Fruit fly (Drosophila melanogaster) whole organism, embryonic: ENCODE results near the gene CG12640.
A peak's percentile ranks its signal among the peaks of the same experiment; 100 is the strongest.

Experiments used
- Abd-B ChIP-seq: fragments of 200-800 bp; sonication (Bioruptor generic); optimal IDR thresholded peaks from 2 replicates; lab custom pipeline; 2018; ENCODE audit warnings: missing biosample characterization, mild to moderate bottlenecking, missing genetic modification characterization, moderate library complexity
- Antp ChIP-seq: fragments of 200-800 bp; sonication (Bioruptor generic); optimal IDR thresholded peaks from 3 replicates; lab custom pipeline; 2016; ENCODE audit warnings: missing biosample characterization, missing genetic modification characterization
- Atf6 ChIP-seq: fragments of 200-800 bp; sonication (Bioruptor generic); IDR thresholded peaks from 2 replicates; pipeline ENCODE4 v1.3.6; 2022; ENCODE audit warnings: missing biosample characterization, missing genetic modification characterization
- Bteb2 ChIP-seq: fragments of 200-800 bp; sonication (Bioruptor generic); optimal IDR thresholded peaks from 2 replicates; lab custom pipeline; 2016; ENCODE audit warnings: missing biosample characterization, missing genetic modification characterization
- CG10959 ChIP-seq: fragments of 200-800 bp; sonication (Bioruptor generic); IDR thresholded peaks from 2 replicates; pipeline ENCODE4 v1.3.6; 2022; ENCODE audit warnings: missing biosample characterization, missing genetic modification characterization
- CG11504 ChIP-seq: fragments of 200-800 bp; sonication (Bioruptor generic); optimal IDR thresholded peaks from 3 replicates; lab custom pipeline; 2019; ENCODE audit warnings: missing biosample characterization, mild to moderate bottlenecking, missing genetic modification characterization, moderate library complexity
- CG12299 ChIP-seq: fragments of 200-800 bp; sonication (Bioruptor generic); optimal IDR thresholded peaks from 2 replicates; lab custom pipeline; 2018; ENCODE audit warnings: missing biosample characterization, mild to moderate bottlenecking, missing genetic modification characterization
- CG1603 ChIP-seq: fragments of 200-800 bp; sonication (Bioruptor generic); optimal IDR thresholded peaks from 2 replicates; lab custom pipeline; 2019; ENCODE audit warnings: missing biosample characterization, mild to moderate bottlenecking, missing genetic modification characterization, moderate library complexity
- CG17359 ChIP-seq: fragments of 200-800 bp; sonication (Bioruptor generic); optimal IDR thresholded peaks from 3 replicates; lab custom pipeline; 2018; ENCODE audit warnings: missing biosample characterization, mild to moderate bottlenecking, missing genetic modification characterization, moderate library complexity
- CG17568 ChIP-seq: fragments of 200-800 bp; sonication (Bioruptor generic); optimal IDR thresholded peaks from 2 replicates; lab custom pipeline; 2018; ENCODE audit warnings: missing biosample characterization, mild to moderate bottlenecking, missing genetic modification characterization, moderate library complexity
- CG2116 ChIP-seq: fragments of 200-800 bp; sonication (Bioruptor generic); optimal IDR thresholded peaks from 3 replicates; lab custom pipeline; 2018; ENCODE audit warnings: missing biosample characterization, mild to moderate bottlenecking, missing genetic modification characterization
- CG42726 ChIP-seq: fragments of 200-800 bp; sonication (Bioruptor generic); IDR thresholded peaks from 2 replicates; pipeline ENCODE4 v1.3.6; 2022; ENCODE audit warnings: missing biosample characterization, missing genetic modification characterization; ENCODE audit not compliant: partially characterized antibody
- CG6654 ChIP-seq: fragments of 200-800 bp; sonication (Bioruptor generic); optimal IDR thresholded peaks from 2 replicates; lab custom pipeline; 2017; ENCODE audit warnings: missing biosample characterization, mild to moderate bottlenecking, missing genetic modification characterization
- CG6689 ChIP-seq: fragments of 200-800 bp; sonication (Bioruptor generic); IDR thresholded peaks from 2 replicates; pipeline ENCODE4 v1.3.6; 2022; ENCODE audit warnings: missing biosample characterization, missing genetic modification characterization
- CG6765 ChIP-seq: fragments of 200-800 bp; sonication (Bioruptor generic); optimal IDR thresholded peaks from 3 replicates; lab custom pipeline; 2017; ENCODE audit warnings: missing biosample characterization, mild to moderate bottlenecking, missing genetic modification characterization
- CG7786 ChIP-seq: fragments of 200-800 bp; sonication (Bioruptor generic); optimal IDR thresholded peaks from 2 replicates; lab custom pipeline; 2016; ENCODE audit warnings: missing biosample characterization, missing genetic modification characterization
- CG8765 ChIP-seq: fragments of 200-800 bp; sonication (Bioruptor generic); IDR thresholded peaks from 2 replicates; pipeline ENCODE4 v1.3.6; 2022; ENCODE audit warnings: missing biosample characterization, missing genetic modification characterization
- Dp ChIP-seq: fragments of 200-800 bp; sonication (Bioruptor generic); optimal IDR thresholded peaks from 2 replicates; lab custom pipeline; 2018; ENCODE audit warnings: missing biosample characterization, mild to moderate bottlenecking, missing genetic modification characterization, moderate library complexity
- Drgx ChIP-seq: fragments of 200-800 bp; sonication (Bioruptor generic); IDR thresholded peaks from 2 replicates; pipeline ENCODE4 v1.3.6; 2022; ENCODE audit warnings: missing biosample characterization, missing genetic modification characterization
- E2f2 ChIP-seq: fragments of 200-800 bp; sonication (Bioruptor generic); IDR thresholded peaks from 2 replicates; pipeline ENCODE4 v1.3.6; 2022; ENCODE audit warnings: missing biosample characterization, missing genetic modification characterization
- HLH3B ChIP-seq: fragments of 200-800 bp; sonication (Bioruptor generic); IDR thresholded peaks from 2 replicates; pipeline ENCODE4 v1.3.6; 2022; ENCODE audit warnings: missing biosample characterization, missing genetic modification characterization
- HLH4C ChIP-seq: fragments of 200-800 bp; sonication (Bioruptor generic); IDR thresholded peaks from 3 replicates; pipeline ENCODE4 v1.3.6; 2022; ENCODE audit warnings: missing biosample characterization, missing genetic modification characterization; ENCODE audit not compliant: partially characterized antibody
- Hr51 ChIP-seq, 2 experiments: fragments of 200-800 bp; sonication (Bioruptor generic); optimal IDR thresholded peaks; 2 replicates in 1 of 2; 3 replicates in 1 of 2; lab custom pipeline; 2016 to 2018; ENCODE audit warnings: missing biosample characterization in 2 of 2, missing genetic modification characterization in 2 of 2, mild to moderate bottlenecking in 1 of 2, moderate library complexity in 1 of 2
- Jarid2 ChIP-seq: fragments of 200-800 bp; sonication (Bioruptor generic); optimal IDR thresholded peaks from 3 replicates; lab custom pipeline; 2017; ENCODE audit warnings: mild to moderate bottlenecking, missing biosample characterization, missing genetic modification reagents, missing genetic modification characterization
- Med ChIP-seq: fragments of 200-800 bp; sonication (Bioruptor generic); peaks from one replicate; lab custom pipeline; 2016; ENCODE audit warnings: missing biosample characterization, missing genetic modification characterization, mild to moderate bottlenecking, inconsistent platforms, moderate library complexity
- Myb ChIP-seq: fragments of 200-800 bp; sonication (Bioruptor generic); optimal IDR thresholded peaks from 2 replicates; lab custom pipeline; 2016; ENCODE audit warnings: missing biosample characterization, missing genetic modification characterization
- PHDP ChIP-seq: fragments of 200-800 bp; sonication (Bioruptor generic); optimal IDR thresholded peaks from 3 replicates; lab custom pipeline; 2018; ENCODE audit warnings: missing biosample characterization, mild to moderate bottlenecking, missing genetic modification characterization, moderate library complexity
- Rfx ChIP-seq: fragments of 200-800 bp; sonication (Bioruptor generic); IDR thresholded peaks from 2 replicates; pipeline ENCODE4 v1.3.6; 2022; ENCODE audit warnings: missing biosample characterization, missing genetic modification characterization
- Sry-β ChIP-seq: fragments of 200-800 bp; sonication (Bioruptor generic); optimal IDR thresholded peaks from 2 replicates; lab custom pipeline; 2018; ENCODE audit warnings: missing biosample characterization, mild to moderate bottlenecking, missing genetic modification characterization, moderate library complexity
- Xbp1 ChIP-seq: fragments of 200-800 bp; sonication (Bioruptor generic); optimal IDR thresholded peaks from 3 replicates; lab custom pipeline; 2016; ENCODE audit warnings: missing biosample characterization, mild to moderate bottlenecking, missing genetic modification characterization
- YL-1 ChIP-seq: fragments of 200-800 bp; sonication (Bioruptor generic); optimal IDR thresholded peaks from 3 replicates; lab custom pipeline; 2017; ENCODE audit warnings: missing biosample characterization, mild to moderate bottlenecking, missing genetic modification characterization
- al ChIP-seq: fragments of 200-800 bp; sonication (Bioruptor generic); IDR thresholded peaks from 2 replicates; pipeline ENCODE4 v1.3.6; 2022; ENCODE audit warnings: missing biosample characterization, missing genetic modification characterization
- az2 ChIP-seq: fragments of 200-800 bp; sonication (Bioruptor generic); optimal IDR thresholded peaks from 3 replicates; lab custom pipeline; 2016; ENCODE audit warnings: missing biosample characterization, missing genetic modification characterization
- btn ChIP-seq: fragments of 200-800 bp; sonication (Bioruptor generic); optimal IDR thresholded peaks from 2 replicates; lab custom pipeline; 2016; ENCODE audit warnings: missing biosample characterization, missing genetic modification characterization
- cas ChIP-seq: fragments of 200-800 bp; sonication (Bioruptor generic); IDR thresholded peaks from 2 replicates; pipeline ENCODE4 v1.3.6; 2022; ENCODE audit warnings: missing biosample characterization, missing genetic modification characterization
- crc ChIP-seq: fragments of 200-800 bp; sonication (Bioruptor generic); optimal IDR thresholded peaks from 2 replicates; lab custom pipeline; 2016; ENCODE audit warnings: missing biosample characterization, missing genetic modification characterization
- dpn ChIP-seq, 2 experiments: fragments of 200-800 bp; sonication (Bioruptor generic); optimal IDR thresholded peaks; 3 replicates each; lab custom pipeline; 2016; ENCODE audit warnings: missing biosample characterization in 2 of 2, missing genetic modification characterization in 2 of 2
- esg ChIP-seq: fragments of 200-800 bp; sonication (Bioruptor generic); conservative IDR thresholded peaks from 2 replicates; pipeline ENCODE4 v1.3.6; 2022; ENCODE audit warnings: missing biosample characterization, missing genetic modification characterization
- grn ChIP-seq: fragments of 200-800 bp; sonication (Bioruptor generic); optimal IDR thresholded peaks from 3 replicates; lab custom pipeline; 2017; ENCODE audit warnings: missing biosample characterization, missing genetic modification characterization
- hb ChIP-seq: fragments of 200-800 bp; sonication (Bioruptor generic); IDR thresholded peaks from 3 replicates; pipeline ENCODE4 v1.3.6; 2022; ENCODE audit warnings: missing biosample characterization, missing genetic modification characterization; ENCODE audit not compliant: partially characterized antibody
- her ChIP-seq: fragments of 200-800 bp; sonication (Bioruptor generic); optimal IDR thresholded peaks from 2 replicates; lab custom pipeline; 2016; ENCODE audit warnings: missing biosample characterization, missing genetic modification characterization
- mld ChIP-seq: fragments of 200-800 bp; sonication (Bioruptor generic); IDR thresholded peaks from 3 replicates; pipeline ENCODE4 v1.3.6; 2022; ENCODE audit warnings: missing biosample characterization, missing genetic modification characterization; ENCODE audit not compliant: partially characterized antibody
- org-1 ChIP-seq: fragments of 200-800 bp; sonication (Bioruptor generic); optimal IDR thresholded peaks from 2 replicates; lab custom pipeline; 2017; ENCODE audit warnings: missing biosample characterization, missing genetic modification characterization
- pfk ChIP-seq: fragments of 200-800 bp; sonication (Bioruptor generic); optimal IDR thresholded peaks from 2 replicates; lab custom pipeline; 2018; ENCODE audit warnings: missing biosample characterization, mild to moderate bottlenecking, missing genetic modification characterization, moderate library complexity
- sd ChIP-seq: fragments of 200-800 bp; sonication (Bioruptor generic); optimal IDR thresholded peaks from 3 replicates; lab custom pipeline; 2018; ENCODE audit warnings: missing biosample characterization, mild to moderate bottlenecking, missing genetic modification characterization, moderate library complexity
- sens ChIP-seq: fragments of 200-800 bp; sonication (Bioruptor generic); peaks from one replicate; lab custom pipeline; 2016; ENCODE audit warnings: missing biosample characterization, missing genetic modification characterization
- stc ChIP-seq: fragments of 200-800 bp; sonication (Bioruptor generic); IDR thresholded peaks from 2 replicates; pipeline ENCODE4 v1.3.6; 2022; ENCODE audit warnings: missing biosample characterization, missing genetic modification characterization
- tap ChIP-seq: fragments of 200-800 bp; optimal IDR thresholded peaks from 3 replicates; lab custom pipeline; 2019; ENCODE audit warnings: missing biosample characterization, mild to moderate bottlenecking, missing genetic modification characterization, moderate library complexity
- unc-4 ChIP-seq: fragments of 200-800 bp; sonication (Bioruptor generic); IDR thresholded peaks from 2 replicates; pipeline ENCODE4 v1.3.6; 2022; ENCODE audit warnings: missing biosample characterization, missing genetic modification characterization; ENCODE audit not compliant: partially characterized antibody
- vnd ChIP-seq: fragments of 200-800 bp; sonication (Bioruptor generic); IDR thresholded peaks from 3 replicates; pipeline ENCODE4 v1.3.6; 2022; ENCODE audit warnings: missing biosample characterization, missing genetic modification characterization; ENCODE audit not compliant: partially characterized antibody
- vvl ChIP-seq: fragments of 200-800 bp; sonication (Bioruptor generic); IDR thresholded peaks from 2 replicates; pipeline ENCODE4 v1.3.6; 2022; ENCODE audit warnings: missing biosample characterization, missing genetic modification characterization

Gene CG12640

dm6 chrX:10385757-10386156, 46.9 kb downstream of the CG12640 start, which contains the start of the genes Psf3 and flw:
TSS of gene Psf3 (minus strand) at chrX:10385861.
TSS of gene flw (plus strand) at chrX:10385960.
- TF ChIP-seq Antp, result peak; percentile 4
- no peak for TF ChIP-seq HLH3B (GFP tag; lab: Robert Waterston, UW)
- no peak for TF ChIP-seq PHDP (tag; lab: Kevin White, UChicago)
- no peak for TF ChIP-seq Drgx (GFP tag; lab: Robert Waterston, UW)
- no peak for TF ChIP-seq Sry-β (GFP tag; lab: Kevin White, UChicago)
- no peak for TF ChIP-seq crc
- peak; percentile 49; the same call in 1 of the 3 replicates for TF ChIP-seq vnd
- peak; percentile 27; the same call in 1 of the 3 replicates for TF ChIP-seq mld (GFP tag; lab: Robert Waterston, UW)
- peak; percentile 19 for TF ChIP-seq CG17359 (tag; lab: Kevin White, UChicago)
- peak; percentile 55 for TF ChIP-seq E2f2
- no peak for TF ChIP-seq Bteb2 (GFP tag; lab: Kevin White, UChicago)
- TF ChIP-seq Xbp1 (GFP tag; lab: Kevin White, UChicago), result peak; percentile 22
- TF ChIP-seq az2 (GFP tag; lab: Kevin White, UChicago), result no peak
- TF ChIP-seq pfk (GFP tag; lab: Kevin White, UChicago), result peak; percentile 15
- TF ChIP-seq Hr51 (GFP tag; optimal IDR thresholded peaks at IDR 0.05; lab: Kevin White, UChicago), result peak in 1 of 2 experiments; percentile 3
- TF ChIP-seq CG42726 (GFP tag; lab: Robert Waterston, UW), result peak; percentile 61
- peak; percentile 20 to 37 for TF ChIP-seq dpn (GFP tag; optimal IDR thresholded peaks at IDR 0.05; lab: Kevin White, UChicago)
- peak; percentile 61 for TF ChIP-seq HLH4C (GFP tag; lab: Robert Waterston, UW)
- peak; percentile 43 for TF ChIP-seq Dp (GFP tag; lab: Kevin White, UChicago)
- TF ChIP-seq al, result no peak
- TF ChIP-seq grn (GFP tag; lab: Kevin White, UChicago), result no peak
- TF ChIP-seq esg (GFP tag; lab: Robert Waterston, UW), result no peak
- no peak for TF ChIP-seq CG11504 (tag; lab: Kevin White, UChicago)
- TF ChIP-seq CG6654 (GFP tag; lab: Kevin White, UChicago), result no peak
- peak; percentile 20 for TF ChIP-seq CG7786 (GFP tag; lab: Kevin White, UChicago)
- no peak for TF ChIP-seq btn (GFP tag; lab: Kevin White, UChicago)
- TF ChIP-seq YL-1 (GFP tag; lab: Kevin White, UChicago), result peak; percentile 18
- no peak for TF ChIP-seq CG6765 (GFP tag; lab: Kevin White, UChicago)
- no peak for TF ChIP-seq CG17568 (GFP tag; lab: Kevin White, UChicago)
- TF ChIP-seq hb (GFP tag; lab: Robert Waterston, UW), result no peak; the same call in 2 of the 3 replicates
- no peak for TF ChIP-seq org-1 (GFP tag; lab: Kevin White, UChicago)
- no peak for TF ChIP-seq Abd-B (GFP tag; lab: Kevin White, UChicago)
- TF ChIP-seq Med (GFP tag; lab: Kevin White, UChicago), result peak; percentile 85
- peak; percentile 32 for TF ChIP-seq CG2116 (GFP tag; lab: Kevin White, UChicago)
- TF ChIP-seq unc-4, result peak; percentile 52
- no peak for TF ChIP-seq CG6689 (GFP tag; lab: Robert Waterston, UW)
- TF ChIP-seq CG12299, result no peak
- TF ChIP-seq CG10959 (GFP tag; lab: Robert Waterston, UW), result no peak
- TF ChIP-seq Atf6 (GFP tag; lab: Robert Waterston, UW), result no peak
- no peak; the same call in 1 of the 2 replicates for TF ChIP-seq vvl (GFP tag; lab: Robert Waterston, UW)
- peak; percentile 84 for TF ChIP-seq sens (GFP tag; lab: Kevin White, UChicago)
- TF ChIP-seq cas (GFP tag; lab: Robert Waterston, UW), result no peak
- TF ChIP-seq sd (tag; lab: Kevin White, UChicago), result no peak
- no peak for TF ChIP-seq CG8765
- TF ChIP-seq Rfx (GFP tag; lab: Robert Waterston, UW), result peak; percentile 61
- TF ChIP-seq Myb (GFP tag; lab: Kevin White, UChicago), result peak; percentile 89
- peak; percentile 72 for TF ChIP-seq CG1603 (tag; lab: Kevin White, UChicago)
- peak; percentile 52 for TF ChIP-seq Jarid2 (GFP tag; lab: Kevin White, UChicago)
- peak; percentile 20 for TF ChIP-seq her (GFP tag; lab: Kevin White, UChicago)
- no peak for TF ChIP-seq stc (GFP tag; lab: Robert Waterston, UW)
- peak; percentile 24 for TF ChIP-seq tap (tag; lab: Kevin White, UChicago)
